Worm (Caenorhabditis elegans) whole organism, midembryonic: ENCODE data around the gene spcs-3.

Experiments
- T22C8.4 ChIP-seq: fragments of 200-800 bp; sonication (Bioruptor generic); IDR thresholded peaks from 2 replicates; pipeline ENCODE4 v1.3.6; 2022; ENCODE audit warnings: missing genetic modification characterization, missing compliant biosample characterization
- cog-1 ChIP-seq: sonication (generic microtip); optimal IDR thresholded peaks from 2 replicates; lab custom pipeline; 2016; ENCODE audit warnings: missing genetic modification characterization, missing compliant biosample characterization
- flt-1 ChIP-seq: fragments of 200-800 bp; sonication (Bioruptor generic); IDR thresholded peaks from 2 replicates; pipeline ENCODE4 v1.3.6; 2022; ENCODE audit warnings: missing genetic modification characterization, missing compliant biosample characterization
- klf-2 ChIP-seq: fragments of 200-800 bp; sonication (Bioruptor generic); conservative IDR thresholded peaks from 2 replicates; pipeline ENCODE4 v1.3.6; 2022; ENCODE audit warnings: missing genetic modification reagents, missing genetic modification characterization, missing compliant biosample characterization
- med-1 ChIP-seq: sonication (generic microtip); optimal IDR thresholded peaks from 2 replicates; lab custom pipeline; 2017; ENCODE audit warnings: missing genetic modification characterization, mild to moderate bottlenecking, missing compliant biosample characterization, antibody characterized with exemption, missing genetic modification reagents; ENCODE audit not compliant: insufficient read depth
- ref-1 ChIP-seq: fragments of 200-800 bp; sonication (Bioruptor generic); conservative IDR thresholded peaks from 2 replicates; pipeline ENCODE4 v1.3.6; 2022; ENCODE audit warnings: missing genetic modification reagents, missing genetic modification characterization, missing compliant biosample characterization
- tab-1 ChIP-seq: fragments of 200-800 bp; sonication (Bioruptor generic); IDR thresholded peaks from 2 replicates; pipeline ENCODE4 v1.3.6; 2022; ENCODE audit warnings: missing genetic modification characterization, missing compliant biosample characterization
- ztf-23 ChIP-seq: fragments of 200-800 bp; sonication (Bioruptor generic); IDR thresholded peaks from 2 replicates; pipeline ENCODE4 v1.3.6; 2022; ENCODE audit warnings: missing genetic modification reagents, missing genetic modification characterization, missing compliant biosample characterization
- ztf-29 ChIP-seq: fragments of 200-800 bp; sonication (Bioruptor generic); IDR thresholded peaks from 2 replicates; pipeline ENCODE4 v1.3.6; 2022; ENCODE audit warnings: missing genetic modification reagents, missing genetic modification characterization, missing compliant biosample characterization

The spcs-3 gene

DNA sequence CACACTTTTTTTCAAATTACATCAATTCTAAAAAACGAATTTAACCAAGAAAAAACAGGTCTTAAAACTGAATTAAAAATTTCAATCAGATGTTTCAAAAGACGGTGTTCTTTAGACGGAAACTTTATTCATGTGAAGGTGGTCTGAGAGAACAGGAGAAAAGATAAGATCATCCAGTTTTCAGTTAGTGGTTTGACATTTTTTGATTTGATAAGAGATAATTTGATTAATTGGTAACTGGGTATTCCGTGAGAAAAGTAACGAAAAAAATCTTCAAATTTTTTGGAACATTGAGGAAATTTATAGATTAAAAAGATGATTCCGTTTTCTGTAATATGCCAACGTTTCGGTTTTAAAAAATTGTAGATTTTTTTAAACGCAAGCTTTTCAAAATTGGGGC, 8.3 kb upstream of the spcs-3 start:
- TF ChIP-seq ztf-29 (GFP tag; lab: Robert Waterston, UW) (no peak), T22C8.4 (GFP tag; lab: Robert Waterston, UW) (no peak), flt-1 (no peak), ref-1 (no peak), cog-1 (no peak), med-1 (no peak)

DNA sequence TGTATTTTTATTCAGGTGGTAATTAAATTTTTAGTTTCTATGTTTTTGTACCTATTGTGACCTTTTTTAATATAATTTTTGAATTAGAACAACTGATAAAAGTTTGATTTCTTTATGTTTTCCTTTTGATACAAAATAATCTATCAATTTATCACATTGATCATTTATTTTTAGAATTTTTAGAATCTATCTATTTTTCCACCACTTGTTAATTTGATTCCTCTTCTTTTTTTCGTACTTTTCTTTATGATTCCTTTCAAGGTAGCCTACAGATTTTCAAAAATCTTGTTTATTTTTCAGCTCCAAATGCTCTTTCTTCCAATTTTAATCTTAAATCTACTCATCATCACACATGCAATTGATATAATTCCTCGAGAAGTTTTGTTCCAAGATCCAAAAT, 6.9 kb upstream of the spcs-3 start, which contains the start of gene dpf-6:
Gene dpf-6 (plus strand): TSS at position 301 of the 400 bp plus-strand sequence.
- no peak for TF ChIP-seq klf-2 (GFP tag; lab: Robert Waterston, UW)
- TF ChIP-seq tab-1 (GFP tag; lab: Robert Waterston, UW), result no peak
- TF ChIP-seq ztf-29 (GFP tag; lab: Robert Waterston, UW), result no peak
- no peak for TF ChIP-seq T22C8.4 (GFP tag; lab: Robert Waterston, UW)
- TF ChIP-seq ztf-23 (GFP tag; lab: Robert Waterston, UW), result no peak
- TF ChIP-seq flt-1, result no peak
- no peak for TF ChIP-seq cog-1
- no peak for TF ChIP-seq med-1
- TF ChIP-seq ref-1, result no peak

DNA sequence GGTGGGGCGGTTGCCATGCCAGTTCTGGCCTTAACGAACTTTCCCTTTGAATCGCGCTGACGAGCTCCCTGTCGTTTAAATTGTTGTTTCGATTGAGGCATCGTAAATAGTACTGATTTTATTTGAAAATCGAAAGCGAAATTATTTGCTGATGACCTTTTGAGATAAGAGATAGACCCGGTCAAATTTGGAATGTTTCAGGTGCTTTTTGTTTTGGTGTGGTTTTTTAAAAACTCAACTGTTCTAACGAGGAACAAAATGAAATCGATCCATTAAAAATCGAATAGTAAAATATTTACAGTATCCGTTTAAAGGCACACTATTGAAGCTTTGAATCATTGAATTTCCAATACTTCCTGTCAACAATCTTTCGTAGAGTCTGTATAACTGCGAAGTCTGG, 2.0 kb upstream of the spcs-3 start, which contains the start of gene K12H4.6:
Gene K12H4.6 (minus strand): TSS at position 101 of the 400 bp plus-strand sequence.
- no peak for TF ChIP-seq T22C8.4 (GFP tag; lab: Robert Waterston, UW)
- no peak for TF ChIP-seq klf-2 (GFP tag; lab: Robert Waterston, UW)
- TF ChIP-seq flt-1, result no peak
- no peak for TF ChIP-seq tab-1 (GFP tag; lab: Robert Waterston, UW)
- no peak for TF ChIP-seq med-1
- TF ChIP-seq ztf-23 (GFP tag; lab: Robert Waterston, UW), result no peak
- TF ChIP-seq ref-1, result no peak
- TF ChIP-seq ztf-29 (GFP tag; lab: Robert Waterston, UW), result no peak
- no peak for TF ChIP-seq cog-1

DNA sequence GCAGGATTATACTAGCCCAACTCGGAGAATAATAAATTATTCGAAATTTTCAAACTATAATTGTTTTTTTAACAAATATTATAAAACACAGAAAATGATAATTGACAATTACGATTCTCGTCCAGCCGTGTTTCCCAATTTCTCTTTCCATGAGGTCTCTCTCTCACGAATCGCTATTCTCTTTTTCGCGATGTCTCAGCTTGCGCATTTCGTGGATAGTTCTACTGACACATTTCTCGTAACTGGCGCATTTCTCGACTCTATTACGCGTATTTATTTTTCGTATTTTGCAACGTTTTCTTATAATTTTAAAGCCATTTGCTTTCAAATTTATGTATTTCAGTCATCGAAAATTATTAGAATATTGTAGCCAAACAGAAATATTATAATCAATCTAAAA, 1.0 kb upstream of the spcs-3 start:
- TF ChIP-seq klf-2 (GFP tag; lab: Robert Waterston, UW), result peak; percentile 100
- TF ChIP-seq med-1, result peak; percentile 73
- peak; percentile 99 for TF ChIP-seq ztf-23 (GFP tag; lab: Robert Waterston, UW)
- peak; percentile 100 for TF ChIP-seq ref-1
- peak; percentile 99 for TF ChIP-seq tab-1 (GFP tag; lab: Robert Waterston, UW)
- peak; percentile 100 for TF ChIP-seq flt-1
- TF ChIP-seq cog-1, result peak; percentile 100
- TF ChIP-seq T22C8.4 (GFP tag; lab: Robert Waterston, UW), result peak; percentile 99
- peak; percentile 99 for TF ChIP-seq ztf-29 (GFP tag; lab: Robert Waterston, UW)

DNA sequence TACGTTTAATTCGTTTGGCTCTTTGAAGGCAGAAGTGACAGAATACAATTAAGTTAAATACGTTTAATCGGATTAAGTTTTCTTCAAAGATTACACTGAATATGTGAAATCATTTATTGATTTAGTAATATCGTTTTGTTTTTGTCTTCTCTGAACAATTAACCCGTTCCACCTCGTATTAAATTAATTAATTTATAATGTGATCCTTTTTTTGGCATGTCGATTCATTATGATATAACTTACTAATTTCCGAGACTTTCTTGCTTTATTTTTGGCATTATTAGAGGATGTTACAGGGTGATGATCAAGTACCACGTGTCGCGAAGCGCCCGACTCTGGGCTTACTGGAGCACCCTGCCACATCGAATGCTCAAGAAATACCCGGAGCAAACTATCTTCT, 630 bp upstream of the spcs-3 start, which contains the start of gene K12H4.5:
Gene K12H4.5 (plus strand): TSS at position 301 of the 400 bp plus-strand sequence.
- TF ChIP-seq T22C8.4 (GFP tag; lab: Robert Waterston, UW), result no peak
- no peak for TF ChIP-seq med-1
- no peak for TF ChIP-seq tab-1 (GFP tag; lab: Robert Waterston, UW)
- no peak for TF ChIP-seq ztf-23 (GFP tag; lab: Robert Waterston, UW)
- no peak for TF ChIP-seq klf-2 (GFP tag; lab: Robert Waterston, UW)
- no peak for TF ChIP-seq ref-1
- no peak for TF ChIP-seq cog-1
- TF ChIP-seq flt-1, result no peak
- TF ChIP-seq ztf-29 (GFP tag; lab: Robert Waterston, UW), result no peak

DNA sequence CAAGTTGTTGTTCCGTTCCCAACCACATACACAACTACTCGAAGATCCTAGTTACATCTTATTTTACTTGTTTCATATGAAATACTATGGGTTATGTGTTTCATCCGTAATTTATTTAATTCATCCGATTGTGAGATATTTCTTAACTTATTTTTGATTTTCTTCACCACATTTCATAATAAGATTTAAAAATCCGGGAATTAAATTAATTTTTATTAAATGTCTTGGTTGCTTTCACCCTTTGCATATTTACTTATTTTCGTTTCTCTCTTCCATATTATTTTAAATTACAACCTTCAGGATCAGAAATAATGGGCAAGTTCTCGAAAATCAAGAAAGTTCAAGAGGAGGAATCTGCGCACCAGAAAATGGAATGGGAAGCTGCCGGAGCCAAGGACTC, 917 bp downstream of the spcs-3 start, which contains the start of gene K12H4.3:
Gene K12H4.3 (plus strand): TSS at position 301 of the 400 bp plus-strand sequence.
- TF ChIP-seq cog-1 (no peak), flt-1 (no peak), ztf-29 (GFP tag; lab: Robert Waterston, UW) (no peak), ztf-23 (GFP tag; lab: Robert Waterston, UW) (no peak), T22C8.4 (GFP tag; lab: Robert Waterston, UW) (no peak), klf-2 (GFP tag; lab: Robert Waterston, UW) (no peak), ref-1 (no peak), med-1 (no peak), tab-1 (GFP tag; lab: Robert Waterston, UW) (no peak)

DNA sequence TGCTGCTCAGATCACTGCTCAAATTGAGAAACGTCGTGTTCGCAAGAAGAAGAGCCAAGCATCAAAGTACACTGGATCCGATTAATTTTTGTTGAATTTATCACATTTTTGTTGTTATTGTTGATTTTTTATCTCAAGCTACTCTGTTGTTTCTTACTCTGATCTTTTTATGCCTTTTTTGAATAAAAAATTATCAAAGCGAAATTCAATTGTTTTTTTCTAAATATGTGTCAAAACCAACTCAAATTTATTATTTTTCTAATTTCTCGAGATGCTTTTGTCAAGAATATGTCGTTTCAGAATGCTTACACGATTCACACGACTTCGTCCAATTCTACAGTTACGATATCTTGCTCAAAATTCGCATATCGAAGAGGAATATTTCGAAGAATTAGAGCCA, 2.6 kb downstream of the spcs-3 start, which contains the start of gene K12H4.2:
Gene K12H4.2 (plus strand): TSS at position 301 of the 400 bp plus-strand sequence.
- TF ChIP-seq klf-2 (GFP tag; lab: Robert Waterston, UW), result no peak
- TF ChIP-seq tab-1 (GFP tag; lab: Robert Waterston, UW), result no peak
- TF ChIP-seq cog-1, result no peak
- TF ChIP-seq ztf-23 (GFP tag; lab: Robert Waterston, UW), result no peak
- TF ChIP-seq T22C8.4 (GFP tag; lab: Robert Waterston, UW), result no peak
- no peak for TF ChIP-seq ztf-29 (GFP tag; lab: Robert Waterston, UW)
- no peak for TF ChIP-seq flt-1
- no peak for TF ChIP-seq med-1
- no peak for TF ChIP-seq ref-1

DNA sequence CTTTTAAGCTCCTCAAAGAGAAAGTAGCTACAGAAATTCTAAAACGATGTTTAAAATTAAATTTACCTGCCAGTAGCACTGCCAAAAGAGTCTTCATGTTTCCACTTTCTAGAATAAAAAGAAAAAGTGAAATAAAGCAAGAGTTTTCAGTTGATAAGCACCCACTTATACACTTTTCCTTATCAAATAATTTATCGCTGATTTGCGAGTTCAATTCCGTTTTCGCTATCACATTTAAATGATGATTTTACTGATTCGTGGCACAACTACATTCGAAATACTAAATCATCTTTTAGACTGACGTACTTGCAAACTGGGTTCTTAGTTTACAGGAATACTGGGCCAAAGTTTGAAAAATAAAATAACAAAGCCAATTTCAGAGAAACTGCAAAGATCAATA, 6.1 kb downstream of the spcs-3 start, which contains the start of gene K12H4.7:
Gene K12H4.7 (minus strand): TSS at position 138 of the 400 bp plus-strand sequence.
- TF ChIP-seq ref-1, result no peak
- no peak for TF ChIP-seq ztf-29 (GFP tag; lab: Robert Waterston, UW)
- TF ChIP-seq klf-2 (GFP tag; lab: Robert Waterston, UW), result no peak
- no peak for TF ChIP-seq flt-1
- no peak for TF ChIP-seq med-1
- no peak for TF ChIP-seq cog-1
- TF ChIP-seq ztf-23 (GFP tag; lab: Robert Waterston, UW), result no peak
- no peak for TF ChIP-seq tab-1 (GFP tag; lab: Robert Waterston, UW)

DNA sequence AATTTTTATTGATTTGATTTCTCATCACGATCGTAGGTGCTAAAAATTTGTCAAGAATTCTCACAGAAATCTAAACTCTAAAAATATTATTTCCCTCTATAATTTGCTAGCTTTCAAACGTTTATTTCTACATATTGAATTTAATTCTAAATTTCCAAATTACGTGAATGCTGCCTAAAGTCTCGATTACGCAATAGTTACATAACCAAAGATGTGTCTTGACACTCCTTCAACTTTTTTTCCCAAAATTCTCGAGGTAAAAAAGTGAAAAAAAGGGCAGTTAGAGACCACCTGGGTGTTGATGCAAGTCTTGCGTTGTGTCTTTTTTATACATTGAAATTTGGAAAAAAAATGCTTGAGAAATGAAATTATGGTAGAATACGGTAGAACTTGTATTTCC, 7.0 kb downstream of the spcs-3 start:
- TF ChIP-seq cog-1 (no peak), ztf-23 (GFP tag; lab: Robert Waterston, UW) (no peak), ref-1 (no peak), flt-1 (no peak), klf-2 (GFP tag; lab: Robert Waterston, UW) (no peak)

DNA sequence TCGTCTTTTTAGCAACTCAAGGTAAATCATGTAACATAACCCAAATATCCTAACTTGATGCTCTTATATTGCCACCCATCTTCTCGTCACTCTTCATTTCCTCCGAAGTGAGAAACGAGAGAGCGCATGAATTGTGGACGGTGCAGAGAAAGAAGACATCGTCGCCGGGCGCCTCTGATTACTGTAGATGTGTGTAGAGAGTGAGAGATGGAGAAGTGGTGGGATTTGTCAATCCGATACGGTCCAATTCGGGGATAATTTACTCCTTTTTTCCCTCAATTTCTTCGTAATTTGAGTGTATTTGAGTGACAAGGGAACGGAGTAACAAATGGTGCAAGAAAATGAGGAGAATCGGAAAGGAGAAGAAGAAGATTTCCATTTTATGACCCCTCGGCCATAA, 16.3 kb downstream of the spcs-3 start:
- TF ChIP-seq med-1 (no peak), klf-2 (GFP tag; lab: Robert Waterston, UW) (no peak), tab-1 (GFP tag; lab: Robert Waterston, UW) (no peak), ztf-29 (GFP tag; lab: Robert Waterston, UW) (no peak), ztf-23 (GFP tag; lab: Robert Waterston, UW) (no peak), cog-1 (no peak), flt-1 (no peak), ref-1 (no peak), T22C8.4 (GFP tag; lab: Robert Waterston, UW) (no peak)
